Fruit fly (Drosophila melanogaster) whole organism, embryonic: ENCODE results near the gene CG4537.
A peak's percentile ranks its signal among the peaks of the same experiment; 100 is the strongest.

ENCODE experiments used
- ATbp ChIP-seq: fragments of 200-800 bp; sonication (Bioruptor generic); optimal IDR thresholded peaks from 2 replicates; lab custom pipeline; 2017; ENCODE audit warnings: missing biosample characterization, mild to moderate bottlenecking, missing genetic modification characterization, missing genetic modification reagents
- CG10543 ChIP-seq: fragments of 200-800 bp; sonication (Bioruptor generic); optimal IDR thresholded peaks from 3 replicates; lab custom pipeline; 2017; ENCODE audit warnings: missing biosample characterization, mild to moderate bottlenecking, missing genetic modification characterization, moderate library complexity
- CG11093 ChIP-seq: fragments of 200-800 bp; sonication (Bioruptor generic); IDR thresholded peaks from 3 replicates; pipeline ENCODE4 v1.3.6; 2022; ENCODE audit warnings: missing biosample characterization, missing genetic modification characterization
- CG11723 ChIP-seq: fragments of 200-800 bp; sonication (Bioruptor generic); optimal IDR thresholded peaks from 2 replicates; lab custom pipeline; 2017; ENCODE audit warnings: missing biosample characterization, mild to moderate bottlenecking, missing genetic modification characterization
- CG12391 ChIP-seq: fragments of 200-800 bp; sonication (Bioruptor generic); optimal IDR thresholded peaks from 3 replicates; lab custom pipeline; 2018; ENCODE audit warnings: missing biosample characterization, mild to moderate bottlenecking, missing genetic modification characterization, moderate library complexity
- CG13123 ChIP-seq: fragments of 200-800 bp; sonication (Bioruptor generic); optimal IDR thresholded peaks from 2 replicates; lab custom pipeline; 2016; ENCODE audit warnings: missing biosample characterization, missing genetic modification characterization
- CG13287 ChIP-seq: fragments of 200-800 bp; sonication (Bioruptor generic); IDR thresholded peaks from 2 replicates; pipeline ENCODE4 v1.3.6; 2022; ENCODE audit warnings: missing biosample characterization, missing genetic modification characterization; ENCODE audit not compliant: partially characterized antibody
- CG13624 ChIP-seq: fragments of 200-800 bp; sonication (Bioruptor generic); optimal IDR thresholded peaks from 2 replicates; lab custom pipeline; 2016; ENCODE audit warnings: missing biosample characterization, missing genetic modification characterization
- CG13775 ChIP-seq: fragments of 200-800 bp; sonication (Bioruptor generic); optimal IDR thresholded peaks from 3 replicates; lab custom pipeline; 2017; ENCODE audit warnings: missing biosample characterization, mild to moderate bottlenecking, missing genetic modification characterization
- CG15011 ChIP-seq: fragments of 200-800 bp; sonication (Bioruptor generic); optimal IDR thresholded peaks from 3 replicates; lab custom pipeline; 2018; ENCODE audit warnings: missing biosample characterization, mild to moderate bottlenecking, missing genetic modification characterization
- CG1529 ChIP-seq: fragments of 200-800 bp; sonication (Bioruptor generic); optimal IDR thresholded peaks from 3 replicates; lab custom pipeline; 2018; ENCODE audit warnings: missing biosample characterization, missing genetic modification characterization
- CG17186 ChIP-seq: fragments of 200-800 bp; sonication (Bioruptor generic); optimal IDR thresholded peaks from 3 replicates; lab custom pipeline; 2017; ENCODE audit warnings: missing biosample characterization, missing genetic modification reagents, missing genetic modification characterization
- CG17359 ChIP-seq: fragments of 200-800 bp; sonication (Bioruptor generic); optimal IDR thresholded peaks from 3 replicates; lab custom pipeline; 2018; ENCODE audit warnings: missing biosample characterization, mild to moderate bottlenecking, missing genetic modification characterization, moderate library complexity
- CG18476 ChIP-seq: fragments of 200-800 bp; sonication (Bioruptor generic); optimal IDR thresholded peaks from 2 replicates; lab custom pipeline; 2016; ENCODE audit warnings: missing biosample characterization, mild to moderate bottlenecking, missing genetic modification characterization
- CG2120 ChIP-seq: fragments of 200-800 bp; sonication (Bioruptor generic); optimal IDR thresholded peaks from 3 replicates; lab custom pipeline; 2016; ENCODE audit warnings: missing biosample characterization, missing genetic modification characterization
- CG3163 ChIP-seq: fragments of 200-800 bp; sonication (Bioruptor generic); optimal IDR thresholded peaks from 3 replicates; lab custom pipeline; 2016; ENCODE audit warnings: missing biosample characterization, missing genetic modification characterization
- CG3407 ChIP-seq: fragments of 200-800 bp; sonication (Bioruptor generic); optimal IDR thresholded peaks from 2 replicates; lab custom pipeline; 2018; ENCODE audit warnings: missing biosample characterization, mild to moderate bottlenecking, missing genetic modification characterization
- CG6813 ChIP-seq: fragments of 200-800 bp; sonication (Bioruptor generic); optimal IDR thresholded peaks from 2 replicates; lab custom pipeline; 2017; ENCODE audit warnings: missing biosample characterization, missing genetic modification characterization, mild to moderate bottlenecking, moderate library complexity, missing genetic modification reagents
- CG8281 ChIP-seq: fragments of 200-800 bp; sonication (Bioruptor generic); optimal IDR thresholded peaks from 2 replicates; lab custom pipeline; 2018; ENCODE audit warnings: missing biosample characterization, mild to moderate bottlenecking, missing genetic modification characterization, moderate library complexity
- CG9727 ChIP-seq: fragments of 200-800 bp; sonication (Bioruptor generic); optimal IDR thresholded peaks from 3 replicates; lab custom pipeline; 2017; ENCODE audit warnings: missing biosample characterization, mild to moderate bottlenecking, missing genetic modification characterization
- CG9817 ChIP-seq: fragments of 200-800 bp; sonication (Bioruptor generic); optimal IDR thresholded peaks from 2 replicates; lab custom pipeline; 2018; ENCODE audit warnings: missing biosample characterization, mild to moderate bottlenecking, missing genetic modification characterization, moderate library complexity
- Gsc ChIP-seq: fragments of 200-800 bp; sonication (Bioruptor generic); IDR thresholded peaks from 2 replicates; pipeline ENCODE4 v1.3.6; 2022; ENCODE audit warnings: missing biosample characterization, missing genetic modification characterization
- Hsf ChIP-seq: fragments of 200-800 bp; sonication (Bioruptor generic); optimal IDR thresholded peaks from 3 replicates; lab custom pipeline; 2016; ENCODE audit warnings: missing biosample characterization, missing genetic modification characterization
- Lim3 ChIP-seq: fragments of 200-800 bp; sonication (Bioruptor generic); IDR thresholded peaks from 2 replicates; pipeline ENCODE4 v1.3.6; 2022; ENCODE audit warnings: missing biosample characterization, missing genetic modification characterization
- Myb ChIP-seq: fragments of 200-800 bp; sonication (Bioruptor generic); optimal IDR thresholded peaks from 2 replicates; lab custom pipeline; 2016; ENCODE audit warnings: missing biosample characterization, missing genetic modification characterization
- NFAT ChIP-seq: fragments of 200-800 bp; sonication (Bioruptor generic); IDR thresholded peaks from 2 replicates; pipeline ENCODE4 v1.3.6; 2022; ENCODE audit warnings: missing biosample characterization, missing genetic modification characterization
- NK7.1 ChIP-seq: fragments of 200-800 bp; sonication (Bioruptor generic); optimal IDR thresholded peaks from 3 replicates; lab custom pipeline; 2016; ENCODE audit warnings: missing biosample characterization, missing genetic modification characterization
- NfI ChIP-seq: fragments of 200-800 bp; sonication (Bioruptor generic); optimal IDR thresholded peaks from 3 replicates; lab custom pipeline; 2018; ENCODE audit warnings: missing biosample characterization, mild to moderate bottlenecking, missing genetic modification characterization, moderate library complexity
- Oaz ChIP-seq: fragments of 200-800 bp; sonication (Bioruptor generic); IDR thresholded peaks from 2 replicates; pipeline ENCODE4 v1.3.6; 2022; ENCODE audit warnings: missing biosample characterization, missing genetic modification characterization
- Rfx ChIP-seq: fragments of 200-800 bp; sonication (Bioruptor generic); IDR thresholded peaks from 2 replicates; pipeline ENCODE4 v1.3.6; 2022; ENCODE audit warnings: missing biosample characterization, missing genetic modification characterization
- Sox100B ChIP-seq: fragments of 200-800 bp; sonication (Bioruptor generic); optimal IDR thresholded peaks from 3 replicates; lab custom pipeline; 2018; ENCODE audit warnings: missing biosample characterization, mild to moderate bottlenecking, missing genetic modification characterization
- TFAM ChIP-seq: fragments of 200-800 bp; sonication (Bioruptor generic); optimal IDR thresholded peaks from 2 replicates; lab custom pipeline; 2017; ENCODE audit warnings: missing biosample characterization, missing genetic modification characterization, inconsistent platforms
- Tbp ChIP-seq: fragments of >200 bp; optimal IDR thresholded peaks from 2 replicates; lab custom pipeline; 2018; ENCODE audit warnings: missing biosample characterization, missing genetic modification characterization
- YL-1 ChIP-seq: fragments of 200-800 bp; sonication (Bioruptor generic); optimal IDR thresholded peaks from 3 replicates; lab custom pipeline; 2017; ENCODE audit warnings: missing biosample characterization, mild to moderate bottlenecking, missing genetic modification characterization
- bcd ChIP-seq: fragments of 200-800 bp; sonication (Bioruptor generic); optimal IDR thresholded peaks from 2 replicates; lab custom pipeline; 2017; ENCODE audit warnings: missing biosample characterization, mild to moderate bottlenecking, missing genetic modification characterization
- caup ChIP-seq: fragments of 200-800 bp; sonication (Bioruptor generic); optimal IDR thresholded peaks from 3 replicates; lab custom pipeline; 2017; ENCODE audit warnings: missing biosample characterization, mild to moderate bottlenecking, missing genetic modification characterization, moderate library complexity; ENCODE audit not compliant: severe bottlenecking
- dysf ChIP-seq: fragments of 200-800 bp; sonication (Bioruptor generic); IDR thresholded peaks from 3 replicates; pipeline ENCODE4 v1.3.6; 2022; ENCODE audit warnings: missing biosample characterization, missing genetic modification characterization
- gem ChIP-seq: fragments of 200-800 bp; sonication (Bioruptor generic); optimal IDR thresholded peaks from 2 replicates; lab custom pipeline; 2019; ENCODE audit warnings: missing biosample characterization, mild to moderate bottlenecking, missing genetic modification characterization, moderate library complexity
- hkb ChIP-seq, 2 experiments: fragments of 200-800 bp in 1 of 2; fragments of >200 bp in 1 of 2; sonication (Bioruptor generic) in 1 of 2; IDR thresholded peaks in 1 of 2; optimal IDR thresholded peaks in 1 of 2; 2 replicates each; pipeline versions ENCODE4 v1.3.6 to Lab custom; 2017 to 2022; ENCODE audit warnings: missing biosample characterization in 1 of 2, missing genetic modification characterization in 1 of 2
- ind ChIP-seq: fragments of 200-800 bp; sonication (Bioruptor generic); optimal IDR thresholded peaks from 3 replicates; lab custom pipeline; 2016; ENCODE audit warnings: missing biosample characterization, missing genetic modification characterization
- knrl ChIP-seq: fragments of 200-800 bp; sonication (Bioruptor generic); IDR thresholded peaks from 3 replicates; pipeline ENCODE4 v1.3.6; 2022; ENCODE audit warnings: missing biosample characterization, missing genetic modification characterization; ENCODE audit not compliant: partially characterized antibody
- mam ChIP-seq: fragments of 200-800 bp; sonication (Bioruptor generic); optimal IDR thresholded peaks from 3 replicates; lab custom pipeline; 2016; ENCODE audit warnings: missing biosample characterization, missing genetic modification characterization
- nau ChIP-seq: fragments of 200-800 bp; sonication (Bioruptor generic); optimal IDR thresholded peaks from 3 replicates; lab custom pipeline; 2017; ENCODE audit warnings: missing biosample characterization, mild to moderate bottlenecking, missing genetic modification characterization, missing genetic modification reagents
- odd ChIP-seq: fragments of 200-800 bp; sonication (Bioruptor generic); optimal IDR thresholded peaks from 2 replicates; lab custom pipeline; 2017; ENCODE audit warnings: missing biosample characterization, mild to moderate bottlenecking, missing genetic modification characterization
- org-1 ChIP-seq: fragments of 200-800 bp; sonication (Bioruptor generic); optimal IDR thresholded peaks from 2 replicates; lab custom pipeline; 2017; ENCODE audit warnings: missing biosample characterization, missing genetic modification characterization
- pan ChIP-seq, 4 experiments: fragments of >200 bp in 3 of 4; fragments of 200-800 bp in 1 of 4; sonication (Bioruptor generic) in 1 of 4; optimal IDR thresholded peaks in 3 of 4; IDR thresholded peaks in 1 of 4; 2 replicates each; pipeline versions ENCODE4 v1.3.6 to Lab custom; 2017 to 2022; ENCODE audit warnings: missing biosample characterization in 2 of 4, missing genetic modification characterization in 2 of 4, mixed read lengths in 1 of 4
- pb ChIP-seq: fragments of 200-800 bp; sonication (Bioruptor generic); optimal IDR thresholded peaks from 3 replicates; lab custom pipeline; 2016; ENCODE audit warnings: missing biosample characterization, missing genetic modification characterization
- repo ChIP-seq: fragments of 200-800 bp; sonication (Bioruptor generic); optimal IDR thresholded peaks from 2 replicates; lab custom pipeline; 2016; ENCODE audit warnings: missing biosample characterization, missing genetic modification characterization
- tna ChIP-seq: fragments of 200-800 bp; sonication (Bioruptor generic); IDR thresholded peaks from 2 replicates; pipeline ENCODE4 v1.3.6; 2022; ENCODE audit warnings: missing biosample characterization, missing genetic modification characterization; ENCODE audit not compliant: partially characterized antibody

Gene CG4537

dm6 chr2L:9864337-9864736 lies 26.3 kb upstream of the CG4537 start (continued):
- TF ChIP-seq NFAT (GFP tag; lab: Robert Waterston, UW) (no peak), CG9817 (tag; lab: Kevin White, UChicago) (no peak), pb (GFP tag; lab: Kevin White, UChicago) (no peak), caup (GFP tag; lab: Kevin White, UChicago) (no peak), CG13624 (no peak), Oaz (GFP tag; lab: Robert Waterston, UW) (0 out of 2 replicates have a peak, but pooled peaks have one; percentile 21), dysf (GFP tag; lab: Robert Waterston, UW) (0 out of 3 replicates have a peak, but pooled peaks have one; percentile 40), NK7.1 (no peak), YL-1 (GFP tag; lab: Kevin White, UChicago) (no peak), TFAM (GFP tag; lab: Kevin White, UChicago) (no peak), Sox100B (GFP tag; lab: Kevin White, UChicago) (no peak), Gsc (GFP tag; lab: Robert Waterston, UW) (no peak), CG17359 (tag; lab: Kevin White, UChicago) (no peak), CG11723 (no peak), gem (tag; lab: Kevin White, UChicago) (peak; percentile 45), CG13123 (GFP tag; lab: Kevin White, UChicago) (no peak), ATbp (GFP tag; lab: Kevin White, UChicago) (peak; percentile 2), CG3407 (GFP tag; lab: Kevin White, UChicago) (no peak), CG11093 (no peak), CG18476 (GFP tag; lab: Kevin White, UChicago) (no peak), mam (GFP tag; lab: Kevin White, UChicago) (no peak), NfI (peak; percentile 31), CG1529 (GFP tag; lab: Kevin White, UChicago) (no peak), Hsf (GFP tag; lab: Kevin White, UChicago) (peak; percentile 15), hkb (optimal IDR thresholded peaks at IDR 0.05; lab: Kevin White, UChicago) (no peak), hkb (GFP tag; IDR thresholded peaks at IDR 0.05; lab: Robert Waterston, UW) (0 out of 2 replicates have a peak, but pooled peaks have one; percentile 16), ind (GFP tag; lab: Kevin White, UChicago) (peak; percentile 34), bcd (GFP tag; lab: Kevin White, UChicago) (peak; percentile 46), CG10543 (no peak), CG12391 (tag; lab: Kevin White, UChicago) (peak; percentile 8), odd (GFP tag; lab: Kevin White, UChicago) (no peak), repo (GFP tag; lab: Kevin White, UChicago) (no peak), CG9727 (GFP tag; lab: Kevin White, UChicago) (peak; percentile 48), CG6813 (GFP tag; lab: Kevin White, UChicago) (peak; percentile 15), knrl (GFP tag; lab: Robert Waterston, UW) (no peak), Rfx (GFP tag; lab: Robert Waterston, UW) (peak; percentile 33; the same call in 1 of the 2 replicates), Myb (GFP tag; lab: Kevin White, UChicago) (peak; percentile 6), nau (GFP tag; lab: Kevin White, UChicago) (no peak), CG15011 (no peak), CG13287 (GFP tag; lab: Robert Waterston, UW) (no peak), org-1 (GFP tag; lab: Kevin White, UChicago) (peak; percentile 48), CG17186 (GFP tag; lab: Kevin White, UChicago) (no peak), CG3163 (GFP tag; lab: Kevin White, UChicago) (no peak), tna (GFP tag; lab: Robert Waterston, UW) (no peak), CG13775 (GFP tag; lab: Kevin White, UChicago) (peak; percentile 16), CG8281 (tag; lab: Kevin White, UChicago) (no peak), Lim3 (GFP tag; lab: Robert Waterston, UW) (no peak), pan (optimal IDR thresholded peaks at IDR 0.05; lab: Kevin White, UChicago) (no peak), pan (GFP tag; optimal IDR thresholded peaks at IDR 0.05 in 1 of 2, IDR thresholded peaks at IDR 0.05 in 1 of 2) (peak in 1 of 2 experiments; percentile 25), Tbp (no peak), CG2120 (GFP tag; lab: Kevin White, UChicago) (peak; percentile 67)
- TF ChIP-seq, all 482 proteins: peak for 72
